Fruit fly (Drosophila melanogaster) whole organism, embryonic: ENCODE results near the gene Cul6.

Experiments
- Aef1 ChIP-seq: fragments of 200-800 bp; sonication (Bioruptor generic); IDR thresholded peaks from 3 replicates; pipeline ENCODE4 v1.3.6; 2022; ENCODE audit warnings: missing biosample characterization, missing genetic modification characterization
- CG11504 ChIP-seq: fragments of 200-800 bp; sonication (Bioruptor generic); optimal IDR thresholded peaks from 3 replicates; lab custom pipeline; 2019; ENCODE audit warnings: missing biosample characterization, mild to moderate bottlenecking, missing genetic modification characterization, moderate library complexity
- CG11696 ChIP-seq: fragments of 200-800 bp; sonication (Bioruptor generic); IDR thresholded peaks from 2 replicates; pipeline ENCODE4 v1.3.6; 2022; ENCODE audit warnings: missing biosample characterization, missing genetic modification characterization
- CG12299 ChIP-seq: fragments of 200-800 bp; sonication (Bioruptor generic); optimal IDR thresholded peaks from 2 replicates; lab custom pipeline; 2018; ENCODE audit warnings: missing biosample characterization, mild to moderate bottlenecking, missing genetic modification characterization
- CG13775 ChIP-seq: fragments of 200-800 bp; sonication (Bioruptor generic); optimal IDR thresholded peaks from 3 replicates; lab custom pipeline; 2017; ENCODE audit warnings: missing biosample characterization, mild to moderate bottlenecking, missing genetic modification characterization
- CG14667 ChIP-seq: fragments of 200-800 bp; sonication (Bioruptor generic); IDR thresholded peaks from 2 replicates; pipeline ENCODE4 v1.3.6; 2022; ENCODE audit warnings: missing biosample characterization, missing genetic modification characterization
- CG14965 ChIP-seq: fragments of 200-800 bp; sonication (Bioruptor generic); optimal IDR thresholded peaks from 2 replicates; lab custom pipeline; 2016; ENCODE audit warnings: missing biosample characterization, missing genetic modification characterization, borderline replicate concordance
- CG15479 ChIP-seq: fragments of 200-800 bp; sonication (Bioruptor generic); optimal IDR thresholded peaks from 3 replicates; lab custom pipeline; 2019; ENCODE audit warnings: missing biosample characterization, mild to moderate bottlenecking, missing genetic modification characterization, moderate library complexity
- CG16813 ChIP-seq: fragments of 200-800 bp; sonication (Bioruptor generic); IDR thresholded peaks from 3 replicates; pipeline ENCODE4 v1.3.6; 2022; ENCODE audit warnings: missing biosample characterization, missing genetic modification characterization; ENCODE audit not compliant: partially characterized antibody
- CG18764 ChIP-seq: fragments of 200-800 bp; sonication (Bioruptor generic); optimal IDR thresholded peaks from 3 replicates; lab custom pipeline; 2016; ENCODE audit warnings: missing biosample characterization, missing genetic modification characterization
- CG2875 ChIP-seq: fragments of 200-800 bp; sonication (Bioruptor generic); optimal IDR thresholded peaks from 2 replicates; lab custom pipeline; 2017; ENCODE audit warnings: missing biosample characterization, mild to moderate bottlenecking, missing genetic modification characterization, missing genetic modification reagents
- CG31365 ChIP-seq: fragments of 200-800 bp; sonication (Bioruptor generic); optimal IDR thresholded peaks from 2 replicates; lab custom pipeline; 2018; ENCODE audit warnings: missing biosample characterization, mild to moderate bottlenecking, missing genetic modification characterization
- CG32772 ChIP-seq: fragments of 200-800 bp; sonication (Bioruptor generic); IDR thresholded peaks from 2 replicates; pipeline ENCODE4 v1.3.6; 2022; ENCODE audit warnings: missing biosample characterization, missing genetic modification characterization
- CG33213 ChIP-seq: fragments of 200-800 bp; sonication (Bioruptor generic); optimal IDR thresholded peaks from 3 replicates; lab custom pipeline; 2016; ENCODE audit warnings: missing biosample characterization, missing genetic modification characterization
- CG34224 ChIP-seq: fragments of 200-800 bp; sonication (Bioruptor generic); IDR thresholded peaks from 3 replicates; pipeline ENCODE4 v1.3.6; 2022; ENCODE audit warnings: missing biosample characterization, missing genetic modification characterization; ENCODE audit not compliant: partially characterized antibody
- CG3726 ChIP-seq: fragments of 200-800 bp; sonication (Bioruptor generic); IDR thresholded peaks from 3 replicates; pipeline ENCODE4, ENCODE4 v1.3.6; 2022; ENCODE audit warnings: missing biosample characterization, missing genetic modification characterization
- CG5953 ChIP-seq: fragments of 200-800 bp; sonication (Bioruptor generic); IDR thresholded peaks from 2 replicates; pipeline ENCODE4 v1.3.6; 2022; ENCODE audit warnings: missing biosample characterization, missing genetic modification characterization
- CG6791 ChIP-seq: fragments of 200-800 bp; sonication (Bioruptor generic); IDR thresholded peaks from 3 replicates; pipeline ENCODE4 v1.3.6; 2022; ENCODE audit warnings: missing biosample characterization, missing genetic modification characterization; ENCODE audit not compliant: partially characterized antibody
- CG7271 ChIP-seq: fragments of 200-800 bp; sonication (Bioruptor generic); optimal IDR thresholded peaks from 2 replicates; lab custom pipeline; 2018; ENCODE audit warnings: missing biosample characterization, mild to moderate bottlenecking, missing genetic modification characterization, moderate library complexity
- CG8089 ChIP-seq: fragments of 200-800 bp; sonication (Bioruptor generic); optimal IDR thresholded peaks from 3 replicates; lab custom pipeline; 2016; ENCODE audit warnings: missing biosample characterization, missing genetic modification characterization
- CG9876 ChIP-seq: fragments of 200-800 bp; sonication (Bioruptor generic); optimal IDR thresholded peaks from 2 replicates; lab custom pipeline; 2016; ENCODE audit warnings: missing biosample characterization, missing genetic modification characterization
- CG9932 ChIP-seq: fragments of 200-800 bp; sonication (Bioruptor generic); IDR thresholded peaks from 2 replicates; pipeline ENCODE4 v1.3.6; 2022; ENCODE audit warnings: missing biosample characterization, missing genetic modification characterization
- E2f2 ChIP-seq: fragments of 200-800 bp; sonication (Bioruptor generic); IDR thresholded peaks from 2 replicates; pipeline ENCODE4 v1.3.6; 2022; ENCODE audit warnings: missing biosample characterization, missing genetic modification characterization
- Lim3 ChIP-seq: fragments of 200-800 bp; sonication (Bioruptor generic); IDR thresholded peaks from 2 replicates; pipeline ENCODE4 v1.3.6; 2022; ENCODE audit warnings: missing biosample characterization, missing genetic modification characterization
- Mes4 ChIP-seq: fragments of 200-800 bp; sonication (Bioruptor generic); optimal IDR thresholded peaks from 2 replicates; lab custom pipeline; 2016; ENCODE audit warnings: missing biosample characterization, missing genetic modification characterization
- Mrtf ChIP-seq: fragments of 200-800 bp; sonication (Bioruptor generic); IDR thresholded peaks from 3 replicates; pipeline ENCODE4 v1.3.6; 2022; ENCODE audit warnings: missing biosample characterization, missing genetic modification characterization
- Optix ChIP-seq: fragments of 200-800 bp; sonication (Bioruptor generic); IDR thresholded peaks from 3 replicates; pipeline ENCODE4 v1.3.6; 2022; ENCODE audit warnings: missing biosample characterization, missing genetic modification characterization
- al ChIP-seq: fragments of 200-800 bp; sonication (Bioruptor generic); IDR thresholded peaks from 2 replicates; pipeline ENCODE4 v1.3.6; 2022; ENCODE audit warnings: missing biosample characterization, missing genetic modification characterization
- az2 ChIP-seq: fragments of 200-800 bp; sonication (Bioruptor generic); optimal IDR thresholded peaks from 3 replicates; lab custom pipeline; 2016; ENCODE audit warnings: missing biosample characterization, missing genetic modification characterization
- bowl ChIP-seq: fragments of 200-800 bp; sonication (Bioruptor generic); IDR thresholded peaks from 2 replicates; pipeline ENCODE4 v1.3.6; 2022; ENCODE audit warnings: missing biosample characterization, missing genetic modification characterization
- br ChIP-seq: fragments of >200 bp; optimal IDR thresholded peaks from 2 replicates; lab custom pipeline; 2017
- eve ChIP-seq, 2 experiments: fragments of >200 bp; optimal IDR thresholded peaks; 2 replicates each; lab custom pipeline; 2017; ENCODE audit warnings: missing biosample characterization in 2 of 2, missing genetic modification characterization in 2 of 2
- fu2 ChIP-seq: fragments of 200-800 bp; sonication (Bioruptor generic); optimal IDR thresholded peaks from 2 replicates; lab custom pipeline; 2016; ENCODE audit warnings: missing biosample characterization, missing genetic modification characterization
- gce ChIP-seq: fragments of 200-800 bp; sonication (Bioruptor generic); IDR thresholded peaks from 3 replicates; pipeline ENCODE4 v1.3.6; 2022; ENCODE audit warnings: missing biosample characterization, missing genetic modification characterization
- gro ChIP-seq: fragments of 200-800 bp; sonication (Bioruptor generic); optimal IDR thresholded peaks from 2 replicates; lab custom pipeline; 2016; ENCODE audit warnings: missing biosample characterization, missing genetic modification characterization
- gt ChIP-seq: fragments of 200-800 bp; sonication (Bioruptor generic); IDR thresholded peaks from 2 replicates; pipeline ENCODE4 v1.3.6; 2022; ENCODE audit warnings: missing biosample characterization, missing genetic modification characterization
- hbn ChIP-seq: fragments of 200-800 bp; sonication (Bioruptor generic); IDR thresholded peaks from 2 replicates; pipeline ENCODE4 v1.3.6; 2022; ENCODE audit warnings: missing biosample characterization, missing genetic modification characterization; ENCODE audit not compliant: partially characterized antibody
- ken ChIP-seq: fragments of 200-800 bp; sonication (Bioruptor generic); IDR thresholded peaks from 3 replicates; pipeline ENCODE4 v1.3.6; 2022; ENCODE audit warnings: missing biosample characterization, missing genetic modification characterization
- klu ChIP-seq: fragments of 200-800 bp; sonication (Bioruptor generic); IDR thresholded peaks from 2 replicates; pipeline ENCODE4 v1.3.6; 2022; ENCODE audit warnings: missing biosample characterization, missing genetic modification characterization
- mam ChIP-seq: fragments of 200-800 bp; sonication (Bioruptor generic); optimal IDR thresholded peaks from 3 replicates; lab custom pipeline; 2016; ENCODE audit warnings: missing biosample characterization, missing genetic modification characterization
- mirr ChIP-seq: fragments of 200-800 bp; sonication (Bioruptor generic); optimal IDR thresholded peaks from 3 replicates; lab custom pipeline; 2018; ENCODE audit warnings: missing biosample characterization, mild to moderate bottlenecking, missing genetic modification characterization
- onecut ChIP-seq: fragments of 200-800 bp; sonication (Bioruptor generic); IDR thresholded peaks from 2 replicates; pipeline ENCODE4 v1.3.6; 2022; ENCODE audit warnings: missing biosample characterization, missing genetic modification characterization
- pum ChIP-seq: fragments of 200-800 bp; sonication (Bioruptor generic); optimal IDR thresholded peaks from 2 replicates; lab custom pipeline; 2016; ENCODE audit warnings: missing biosample characterization, missing genetic modification characterization
- sna ChIP-seq: fragments of 200-800 bp; sonication (Bioruptor generic); IDR thresholded peaks from 2 replicates; pipeline ENCODE4 v1.3.6; 2022; ENCODE audit warnings: missing biosample characterization, missing genetic modification characterization; ENCODE audit not compliant: partially characterized antibody
- so ChIP-seq: fragments of 200-800 bp; sonication (Bioruptor generic); IDR thresholded peaks from 3 replicates; pipeline ENCODE4 v1.3.6; 2022; ENCODE audit warnings: missing biosample characterization, missing genetic modification characterization
- sob ChIP-seq: fragments of 200-800 bp; sonication (Bioruptor generic); IDR thresholded peaks from 2 replicates; pipeline ENCODE4 v1.3.6; 2022; ENCODE audit warnings: missing biosample characterization, missing genetic modification characterization
- trem ChIP-seq: fragments of 200-800 bp; optimal IDR thresholded peaks from 3 replicates; lab custom pipeline; 2019; ENCODE audit warnings: missing biosample characterization, mild to moderate bottlenecking, missing genetic modification characterization, moderate library complexity
- unpg ChIP-seq: fragments of 200-800 bp; sonication (Bioruptor generic); optimal IDR thresholded peaks from 3 replicates; lab custom pipeline; 2018; ENCODE audit warnings: missing biosample characterization, mild to moderate bottlenecking, missing genetic modification characterization, moderate library complexity
- usp ChIP-seq: fragments of >200 bp; optimal IDR thresholded peaks from 2 replicates; lab custom pipeline; 2017; ENCODE audit warnings: missing biosample characterization, missing genetic modification characterization
- zen ChIP-seq: fragments of 200-800 bp; sonication (Bioruptor generic); optimal IDR thresholded peaks from 3 replicates; lab custom pipeline; 2018; ENCODE audit warnings: missing biosample characterization, mild to moderate bottlenecking, missing genetic modification characterization, moderate library complexity

Gene Cul6

DNA sequence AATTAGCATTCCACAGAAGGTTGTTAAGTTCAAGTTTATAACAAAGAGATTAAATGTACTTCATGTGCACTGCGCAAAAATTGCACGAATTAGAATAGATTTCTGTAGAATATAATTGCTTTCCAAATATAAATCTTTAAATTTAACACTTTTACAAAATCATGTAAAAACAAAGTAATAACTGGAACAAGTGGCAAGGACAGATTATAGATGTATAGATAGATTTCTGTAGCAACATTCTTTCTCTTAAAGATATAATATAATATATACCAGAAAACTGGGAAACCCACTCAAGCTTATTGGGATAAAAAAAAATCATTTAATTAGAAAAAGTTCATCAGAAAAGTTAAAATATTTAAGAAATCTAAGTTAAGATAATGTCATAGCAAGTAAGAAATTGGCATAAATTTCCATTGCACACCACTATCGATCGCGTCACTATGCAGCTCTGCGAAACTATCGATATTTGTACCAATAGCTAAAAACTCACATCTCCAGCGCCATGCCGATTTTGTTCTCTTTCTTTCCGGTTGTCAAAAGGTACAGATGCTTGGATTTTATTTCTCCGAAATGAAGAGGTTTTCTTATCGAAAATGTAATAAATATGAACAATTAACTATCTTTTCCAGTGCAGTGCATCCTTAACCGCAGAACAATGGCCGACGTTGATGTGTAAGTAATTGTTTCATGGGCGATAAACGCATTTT lies 11.5 kb upstream of the Cul6 start, which contains the start of gene RpS12 (continued):
- TF ChIP-seq so (peak; percentile 62; the same call in 2 of the 3 replicates), CG14667 (peak; percentile 46), klu (GFP tag; lab: Robert Waterston, UW) (no peak), CG14965 (peak; percentile 44), sna (GFP tag; lab: Robert Waterston, UW) (peak; percentile 55; the same call in 1 of the 2 replicates), Mes4 (GFP tag; lab: Kevin White, UChicago) (peak; percentile 86), CG9932 (peak; percentile 92), gce (GFP tag; lab: Robert Waterston, UW) (peak; percentile 84), CG18764 (GFP tag; lab: Kevin White, UChicago) (peak; percentile 59), az2 (GFP tag; lab: Kevin White, UChicago) (peak; percentile 48), CG33213 (GFP tag; lab: Kevin White, UChicago) (peak; percentile 81), CG7271 (peak; percentile 83), fu2 (GFP tag; lab: Kevin White, UChicago) (peak; percentile 65), Lim3 (no peak), unpg (peak; percentile 65), CG31365 (peak; percentile 79), CG5953 (peak; percentile 88), CG8089 (peak; percentile 83), Mrtf (peak; percentile 77; the same call in 2 of the 3 replicates), E2f2 (GFP tag; lab: Robert Waterston, UW) (peak; percentile 38; the same call in 1 of the 2 replicates), hbn (peak; percentile 63), usp (GFP tag; lab: Kevin White, UChicago) (no peak), CG11696 (no peak), onecut (peak; percentile 83), zen (tag; lab: Kevin White, UChicago) (peak; percentile 52), ken (GFP tag; lab: Robert Waterston, UW) (peak; percentile 76; the same call in 2 of the 3 replicates), CG11504 (tag; lab: Kevin White, UChicago) (peak; percentile 59), mam (GFP tag; lab: Kevin White, UChicago) (peak; percentile 84), pum (peak; percentile 67), eve (GFP tag; optimal IDR thresholded peaks at IDR 0.05; lab: Kevin White, UChicago) (peak in 1 of 2 experiments; percentile 81), CG32772 (GFP tag; lab: Robert Waterston, UW) (peak; percentile 62), CG13775 (GFP tag; lab: Kevin White, UChicago) (peak; percentile 82), CG2875 (GFP tag; lab: Kevin White, UChicago) (peak; percentile 66), Optix (GFP tag; lab: Robert Waterston, UW) (peak; percentile 72), CG34224 (GFP tag; lab: Robert Waterston, UW) (peak; percentile 62), CG12299 (tag; lab: Kevin White, UChicago) (peak; percentile 60), CG16813 (GFP tag; lab: Robert Waterston, UW) (peak; percentile 91), CG9876 (peak; percentile 88), bowl (GFP tag; lab: Robert Waterston, UW) (peak; percentile 54; the same call in 1 of the 2 replicates), trem (tag; lab: Kevin White, UChicago) (peak; percentile 63), al (GFP tag; lab: Robert Waterston, UW) (peak; percentile 58), CG6791 (GFP tag; lab: Robert Waterston, UW) (peak; percentile 92), Aef1 (peak; percentile 74), sob (peak; percentile 88), gro (GFP tag; lab: Kevin White, UChicago) (peak; percentile 82), mirr (GFP tag; lab: Kevin White, UChicago) (peak; percentile 86), gt (GFP tag; lab: Robert Waterston, UW) (no peak), CG15479 (GFP tag; lab: Kevin White, UChicago) (no peak), br (lab: Kevin White, UChicago) (no peak), CG3726 (GFP tag; lab: Robert Waterston, UW) (0 out of 3 replicates have a peak, but pooled peaks have one; percentile 54)
